Worm (Caenorhabditis elegans): ENCODE measurements around the gene mig-22.

DNA sequence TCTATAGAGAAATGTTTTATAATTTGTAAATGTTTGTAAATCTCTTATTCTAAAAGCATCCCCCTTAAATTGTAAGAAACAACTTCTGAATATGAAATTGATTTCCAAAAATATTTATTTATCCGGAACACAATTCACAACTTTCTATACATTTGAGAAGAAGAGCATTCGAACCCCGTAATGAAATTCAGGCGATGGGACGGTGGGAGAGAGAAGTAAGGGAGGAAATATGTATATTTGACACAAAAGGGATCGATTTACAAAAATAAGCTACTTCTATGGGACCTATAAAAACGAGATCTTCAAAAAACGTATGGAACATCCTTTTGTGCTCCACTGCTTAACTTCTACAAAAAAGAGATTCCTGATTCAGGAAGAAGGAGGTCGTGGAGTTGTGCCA, 41.9 kb downstream of the mig-22 start:
- TF ChIP-seq hmg-4 (GFP tag; optimal IDR thresholded peaks at IDR 0.05), result no peak
- no peak for TF ChIP-seq ceh-13 (GFP tag; optimal IDR thresholded peaks at IDR 0.05)
- TF ChIP-seq sea-1 (GFP tag; conservative IDR thresholded peaks at IDR 0.05), result no peak
- TF ChIP-seq ama-1 (optimal IDR thresholded peaks at IDR 0.05), result no peak
- no peak for TF ChIP-seq pes-1 (GFP tag; IDR thresholded peaks at IDR 0.05)
- no peak for TF ChIP-seq ets-7 (tag; optimal IDR thresholded peaks at IDR 0.05)
- TF ChIP-seq scrt-1 (GFP tag; IDR thresholded peaks at IDR 0.05), result no peak
